Worm (Caenorhabditis elegans) whole organism, L2 larva: Measurements from ENCODE around the gene T28A11.19.

Experiments used
- C34F6.9 ChIP-seq: fragments of 150-350 bp; optimal IDR thresholded peaks from 2 replicates; lab custom pipeline; 2014; ENCODE audit warnings: missing biosample characterization, missing genetic modification characterization
- F13H6.1 ChIP-seq: sonication (generic microtip); optimal IDR thresholded peaks from 2 replicates; lab custom pipeline; 2016; ENCODE audit warnings: missing genetic modification characterization, missing compliant biosample characterization
- R02D3.7 ChIP-seq: fragments of 150-350 bp; optimal IDR thresholded peaks from 2 replicates; lab custom pipeline; 2014; ENCODE audit warnings: missing biosample characterization, missing genetic modification characterization
- Y55F3AM.14 ChIP-seq: fragments of 200-800 bp; sonication (Bioruptor generic); optimal IDR thresholded peaks from 2 replicates; lab custom pipeline; 2018; ENCODE audit warnings: mild to moderate bottlenecking, missing genetic modification characterization, missing compliant biosample characterization
- ZK546.5 ChIP-seq: sonication (generic microtip); optimal IDR thresholded peaks from 2 replicates; lab custom pipeline; 2017; ENCODE audit warnings: missing biosample characterization, missing genetic modification characterization
- alr-1 ChIP-seq: fragments of 150-350 bp; optimal IDR thresholded peaks from 2 replicates; lab custom pipeline; 2014; ENCODE audit warnings: missing biosample characterization, missing genetic modification characterization
- aly-2 ChIP-seq: fragments of 150-350 bp; optimal IDR thresholded peaks from 2 replicates; lab custom pipeline; 2014; ENCODE audit warnings: missing biosample characterization, missing genetic modification characterization
- ama-1 ChIP-seq: fragments of 150-350 bp; optimal IDR thresholded peaks from 2 replicates; lab custom pipeline; 2018; ENCODE audit warnings: inconsistent platforms
- blmp-1 ChIP-seq: sonication (generic microtip); optimal IDR thresholded peaks from 2 replicates; lab custom pipeline; 2017; ENCODE audit warnings: missing genetic modification characterization, mild to moderate bottlenecking, missing compliant biosample characterization, antibody characterized with exemption, moderate library complexity; ENCODE audit not compliant: insufficient read depth
- ceh-16 ChIP-seq: fragments of 150-350 bp; optimal IDR thresholded peaks from 2 replicates; lab custom pipeline; 2014; ENCODE audit warnings: missing biosample characterization, missing genetic modification characterization
- ceh-82 ChIP-seq: fragments of 150-350 bp; optimal IDR thresholded peaks from 2 replicates; lab custom pipeline; 2014; ENCODE audit warnings: missing biosample characterization, missing genetic modification characterization
- crh-2 ChIP-seq: sonication (generic microtip); optimal IDR thresholded peaks from 2 replicates; lab custom pipeline; 2017; ENCODE audit warnings: missing biosample characterization, missing genetic modification characterization
- dmd-4 ChIP-seq: sonication (generic microtip); optimal IDR thresholded peaks from 2 replicates; lab custom pipeline; 2017; ENCODE audit warnings: missing biosample characterization, missing genetic modification characterization
- egl-27 ChIP-seq: sonication (generic microtip); optimal IDR thresholded peaks from 3 replicates; lab custom pipeline; 2017; ENCODE audit warnings: missing biosample characterization, missing genetic modification reagents, missing genetic modification characterization
- elt-1 ChIP-seq: fragments of 150-350 bp; optimal IDR thresholded peaks from 2 replicates; lab custom pipeline; 2014; ENCODE audit warnings: missing biosample characterization, missing genetic modification characterization
- elt-3 ChIP-seq: sonication (generic microtip); optimal IDR thresholded peaks from 2 replicates; lab custom pipeline; 2017; ENCODE audit warnings: missing biosample characterization, missing genetic modification characterization
- fos-1 ChIP-seq: fragments of 150-350 bp; optimal IDR thresholded peaks from 2 replicates; lab custom pipeline; 2014; ENCODE audit warnings: missing biosample characterization, missing genetic modification characterization
- gmeb-1 ChIP-seq: fragments of 150-350 bp; optimal IDR thresholded peaks from 2 replicates; lab custom pipeline; 2014; ENCODE audit warnings: missing biosample characterization, missing genetic modification characterization
- lin-11 ChIP-seq: fragments of 150-350 bp; sonication (generic microtip); optimal IDR thresholded peaks from 2 replicates; lab custom pipeline; 2014; ENCODE audit warnings: missing biosample characterization, missing genetic modification characterization, inconsistent platforms, mixed read lengths
- lin-13 ChIP-seq: fragments of 150-350 bp; optimal IDR thresholded peaks from 2 replicates; lab custom pipeline; 2014; ENCODE audit warnings: missing biosample characterization, missing genetic modification reagents, missing genetic modification characterization
- lin-39 ChIP-seq: fragments of 150-350 bp; optimal IDR thresholded peaks from 2 replicates; lab custom pipeline; 2014; ENCODE audit warnings: missing biosample characterization, missing genetic modification reagents, missing genetic modification characterization
- lsy-2 ChIP-seq, 2 experiments: fragments of 150-350 bp in 1 of 2; sonication (generic microtip) in 1 of 2; optimal IDR thresholded peaks; 2 replicates each; lab custom pipeline; 2014 to 2017; ENCODE audit warnings: missing biosample characterization in 2 of 2, missing genetic modification characterization in 2 of 2
- mab-5 ChIP-seq: fragments of 150-350 bp; optimal IDR thresholded peaks from 2 replicates; lab custom pipeline; 2014; ENCODE audit warnings: missing biosample characterization, missing genetic modification characterization
- mbf-1 ChIP-seq: sonication (generic microtip); optimal IDR thresholded peaks from 2 replicates; lab custom pipeline; 2017; ENCODE audit warnings: missing biosample characterization, missing genetic modification characterization
- mdl-1 ChIP-seq, 2 experiments: fragments of 150-350 bp in 1 of 2; sonication (generic microtip) in 1 of 2; optimal IDR thresholded peaks; 2 replicates each; lab custom pipeline; 2017; ENCODE audit warnings: missing biosample characterization in 2 of 2, missing genetic modification characterization in 2 of 2
- nhr-10 ChIP-seq: sonication (generic microtip); optimal IDR thresholded peaks from 2 replicates; lab custom pipeline; 2017; ENCODE audit warnings: missing biosample characterization, missing genetic modification characterization
- nhr-11 ChIP-seq: fragments of 150-350 bp; optimal IDR thresholded peaks from 2 replicates; lab custom pipeline; 2014; ENCODE audit warnings: missing biosample characterization, missing genetic modification characterization
- nhr-12 ChIP-seq: fragments of 150-350 bp; optimal IDR thresholded peaks from 2 replicates; lab custom pipeline; 2014; ENCODE audit warnings: missing biosample characterization, missing genetic modification characterization
- nhr-129 ChIP-seq: fragments of 150-350 bp; optimal IDR thresholded peaks from 2 replicates; lab custom pipeline; 2014; ENCODE audit warnings: missing biosample characterization, missing genetic modification characterization
- nhr-21 ChIP-seq: fragments of 150-350 bp; optimal IDR thresholded peaks from 2 replicates; lab custom pipeline; 2014; ENCODE audit warnings: missing biosample characterization, missing genetic modification characterization
- nhr-23 ChIP-seq: fragments of 150-350 bp; optimal IDR thresholded peaks from 2 replicates; lab custom pipeline; 2014; ENCODE audit warnings: missing biosample characterization, missing genetic modification reagents, missing genetic modification characterization
- nhr-237 ChIP-seq: fragments of 150-350 bp; optimal IDR thresholded peaks from 2 replicates; lab custom pipeline; 2014; ENCODE audit warnings: missing biosample characterization, missing genetic modification characterization
- nhr-6 ChIP-seq: fragments of 150-350 bp; optimal IDR thresholded peaks from 2 replicates; lab custom pipeline; 2014; ENCODE audit warnings: missing biosample characterization, missing genetic modification characterization
- nhr-77 ChIP-seq: fragments of 150-350 bp; optimal IDR thresholded peaks from 2 replicates; lab custom pipeline; 2014; ENCODE audit warnings: missing biosample characterization, missing genetic modification characterization
- peb-1 ChIP-seq: fragments of 150-350 bp; optimal IDR thresholded peaks from 2 replicates; lab custom pipeline; 2014; ENCODE audit warnings: missing biosample characterization, missing genetic modification characterization
- sem-4 ChIP-seq: fragments of 150-350 bp; optimal IDR thresholded peaks from 2 replicates; lab custom pipeline; 2014; ENCODE audit warnings: missing biosample characterization, missing genetic modification reagents, missing genetic modification characterization
- skn-1 ChIP-seq: sonication (generic microtip); optimal IDR thresholded peaks from 2 replicates; lab custom pipeline; 2017; ENCODE audit warnings: missing biosample characterization, missing genetic modification characterization
- sma-3 ChIP-seq: sonication (generic microtip); optimal IDR thresholded peaks from 2 replicates; lab custom pipeline; 2016; ENCODE audit warnings: missing genetic modification reagents, missing genetic modification characterization, missing compliant biosample characterization
- sma-9 ChIP-seq, 2 experiments: fragments of 150-350 bp in 1 of 2; sonication (generic microtip) in 1 of 2; optimal IDR thresholded peaks; 2 replicates each; lab custom pipeline; 2014 to 2016; ENCODE audit warnings: missing genetic modification characterization in 2 of 2, mild to moderate bottlenecking in 1 of 2, missing biosample characterization in 1 of 2, missing compliant biosample characterization in 1 of 2, missing genetic modification reagents in 1 of 2, moderate library complexity in 1 of 2
- snpc-4 ChIP-seq: fragments of 150-350 bp; optimal IDR thresholded peaks from 2 replicates; lab custom pipeline; 2014; ENCODE audit warnings: missing biosample characterization, missing genetic modification characterization
- unc-39 ChIP-seq: fragments of 150-350 bp; optimal IDR thresholded peaks from 2 replicates; lab custom pipeline; 2014; ENCODE audit warnings: missing biosample characterization, missing genetic modification characterization
- unc-55 ChIP-seq: fragments of 150-350 bp; sonication (generic microtip); optimal IDR thresholded peaks from 3 replicates; lab custom pipeline; 2014; ENCODE audit warnings: missing biosample characterization, missing genetic modification reagents, missing genetic modification characterization
- unc-62 ChIP-seq: fragments of 150-350 bp; optimal IDR thresholded peaks from 2 replicates; lab custom pipeline; 2014; ENCODE audit warnings: missing biosample characterization, missing genetic modification reagents, missing genetic modification characterization
- zag-1 ChIP-seq: fragments of 150-350 bp; optimal IDR thresholded peaks from 2 replicates; lab custom pipeline; 2014; ENCODE audit warnings: missing biosample characterization, missing genetic modification characterization
- ztf-1 ChIP-seq: fragments of 200-800 bp; sonication (Bioruptor generic); conservative IDR thresholded peaks from 2 replicates; pipeline ENCODE4 v1.3.6; 2022; ENCODE audit warnings: missing genetic modification characterization, missing compliant biosample characterization
- ztf-11 ChIP-seq: sonication (generic microtip); optimal IDR thresholded peaks from 2 replicates; lab custom pipeline; 2017; ENCODE audit warnings: missing biosample characterization, missing genetic modification characterization

Gene T28A11.19

DNA sequence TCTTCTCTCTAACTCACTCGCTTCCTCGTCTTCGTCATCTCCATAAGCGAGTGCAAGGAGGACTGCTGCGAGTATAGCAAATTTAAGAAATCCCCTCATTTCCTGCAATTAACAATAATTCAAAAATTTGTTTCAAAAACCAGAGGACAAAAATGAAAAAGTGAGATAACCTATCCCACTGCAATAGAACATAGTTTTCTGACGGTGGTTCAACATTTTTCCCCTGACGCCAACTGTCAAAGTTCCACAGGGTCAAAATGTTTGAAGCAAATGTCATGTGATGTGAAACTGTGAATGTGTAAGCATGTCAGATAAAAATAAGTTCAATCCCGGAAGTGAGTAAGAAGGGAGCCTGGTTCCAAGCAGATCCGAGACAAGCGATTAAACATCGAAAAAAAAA is at the start of gene T28A11.19:
T28A11.19 (minus strand) TSS at position 108 of the 400 bp plus-strand sequence.
- TF ChIP-seq ZK546.5 (tag; lab: Kevin White, UChicago): no peak
- TF ChIP-seq sma-9 (GFP tag; optimal IDR thresholded peaks at IDR 0.05; lab: Kevin White, UChicago): peak; percentile 33
- no peak for TF ChIP-seq sma-9 (tag; optimal IDR thresholded peaks at IDR 0.05; lab: Kevin White, UChicago)

DNA sequence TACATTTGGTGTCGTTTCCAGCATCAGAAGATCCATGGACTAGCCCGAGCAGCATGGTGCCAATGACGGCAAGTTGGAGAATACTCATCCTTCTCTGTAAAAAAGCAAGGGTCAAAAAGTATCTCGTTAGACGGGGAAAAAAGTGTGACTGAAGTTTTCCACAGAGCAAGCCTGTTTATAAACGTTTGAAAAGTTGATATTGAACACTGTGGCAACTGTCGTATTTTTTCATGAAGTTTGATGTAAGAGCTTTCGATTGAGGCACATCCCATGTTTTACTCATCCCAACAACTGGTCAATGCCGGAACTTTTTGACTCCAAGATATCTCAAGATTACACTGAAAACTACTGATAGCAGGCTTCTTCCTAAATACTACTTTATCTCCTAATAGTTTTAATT is 49.7 kb upstream of the T28A11.19 start, which contains the start of gene F35F10.13:
F35F10.13 (minus strand) TSS at position 101 of the 400 bp plus-strand sequence.
- TF ChIP-seq zag-1 (tag; lab: Kevin White, UChicago): no peak
- TF ChIP-seq sem-4 (tag; lab: Kevin White, UChicago): no peak
- no peak for TF ChIP-seq lsy-2 (tag; optimal IDR thresholded peaks at IDR 0.05; lab: Kevin White, UChicago)
- TF ChIP-seq peb-1 (tag; lab: Kevin White, UChicago): no peak
- no peak for TF ChIP-seq nhr-12 (tag; lab: Kevin White, UChicago)
- no peak for TF ChIP-seq Y55F3AM.14 (GFP tag; lab: Kevin White, UChicago)
- TF ChIP-seq fos-1 (tag; lab: Kevin White, UChicago): no peak
- TF ChIP-seq lin-39: no peak
- TF ChIP-seq dmd-4: no peak
- no peak for TF ChIP-seq gmeb-1 (tag; lab: Kevin White, UChicago)
- TF ChIP-seq R02D3.7: no peak

DNA sequence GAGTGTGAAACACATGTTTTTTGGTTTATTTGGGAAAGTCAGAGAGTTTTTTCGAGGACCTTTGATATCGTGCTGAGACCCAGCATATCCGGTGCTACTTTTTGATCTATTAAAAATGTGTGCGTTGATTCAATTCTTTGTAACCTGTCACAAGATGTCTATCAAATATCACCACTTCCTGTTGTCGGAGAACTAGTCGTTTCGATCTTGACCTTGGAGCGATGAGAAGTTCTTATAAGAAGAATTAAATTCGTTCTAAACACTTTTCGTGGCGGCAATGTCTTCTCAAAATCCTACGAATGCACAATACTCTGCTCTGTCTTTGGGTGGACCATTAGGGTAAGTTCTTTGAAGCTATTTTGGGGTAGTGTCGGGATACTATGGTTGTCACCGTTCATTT is 46.8 kb upstream of the T28A11.19 start, which contains the start of gene F35F10.1:
F35F10.1 (plus strand) TSS at position 200 of the 400 bp plus-strand sequence.
- TF ChIP-seq sma-9 (GFP tag; optimal IDR thresholded peaks at IDR 0.05; lab: Kevin White, UChicago): peak; percentile 70
- TF ChIP-seq sma-9 (tag; optimal IDR thresholded peaks at IDR 0.05; lab: Kevin White, UChicago): no peak
- no peak for TF ChIP-seq R02D3.7

DNA sequence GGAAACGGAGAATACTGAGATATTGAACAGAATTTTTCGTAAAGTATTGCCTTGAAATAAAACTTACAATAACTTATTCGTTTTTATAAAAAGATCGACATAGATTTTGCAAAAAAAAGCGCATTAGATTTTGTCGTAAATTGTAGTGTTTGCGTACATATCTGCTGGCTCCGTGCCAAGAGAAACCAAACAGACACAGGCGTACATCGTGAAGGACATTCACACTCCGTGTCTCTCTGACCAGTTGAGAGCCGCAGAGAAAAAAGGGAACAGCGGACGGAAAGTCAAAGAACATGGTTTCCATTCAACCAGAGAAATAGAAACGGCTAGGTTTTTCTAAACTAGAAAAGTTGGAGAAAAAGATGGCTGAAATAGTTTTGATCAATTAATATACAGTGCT is 46.0 kb upstream of the T28A11.19 start, which contains the start of gene arrd-19:
arrd-19 (minus strand) TSS at position 209 of the 400 bp plus-strand sequence.
- TF ChIP-seq nhr-77 (tag; lab: Kevin White, UChicago) (no peak), sma-9 (GFP tag; optimal IDR thresholded peaks at IDR 0.05; lab: Kevin White, UChicago) (peak; percentile 98), sma-9 (tag; optimal IDR thresholded peaks at IDR 0.05; lab: Kevin White, UChicago) (no peak), unc-39 (no peak), dmd-4 (no peak), ZK546.5 (tag; lab: Kevin White, UChicago) (no peak), nhr-129 (tag; lab: Kevin White, UChicago) (peak; percentile 80), blmp-1 (tag; lab: Kevin White, UChicago) (peak; percentile 68), snpc-4 (tag; lab: Kevin White, UChicago) (peak; percentile 31), lin-13 (peak; percentile 76), mdl-1 (tag; optimal IDR thresholded peaks at IDR 0.05; lab: Kevin White, UChicago) (peak; percentile 58 to 65), nhr-12 (tag; lab: Kevin White, UChicago) (no peak), ama-1 (no peak), nhr-23 (tag; lab: Kevin White, UChicago) (no peak), unc-55 (GFP tag; lab: Kevin White, UChicago) (peak; percentile 69), mbf-1 (tag; lab: Kevin White, UChicago) (no peak), ceh-82 (tag; lab: Kevin White, UChicago) (no peak), lin-11 (tag; lab: Kevin White, UChicago) (peak; percentile 24), mab-5 (tag; lab: Kevin White, UChicago) (no peak), crh-2 (tag; lab: Kevin White, UChicago) (peak; percentile 80), nhr-11 (tag; lab: Kevin White, UChicago) (no peak), F13H6.1 (peak; percentile 91), Y55F3AM.14 (GFP tag; lab: Kevin White, UChicago) (no peak), fos-1 (tag; lab: Kevin White, UChicago) (peak; percentile 72), ztf-1 (GFP tag; lab: Robert Waterston, UW) (no peak), nhr-6 (tag; lab: Kevin White, UChicago) (peak; percentile 76), peb-1 (tag; lab: Kevin White, UChicago) (no peak), ceh-16 (no peak), zag-1 (tag; lab: Kevin White, UChicago) (peak; percentile 64), elt-3 (tag; lab: Kevin White, UChicago) (no peak), sem-4 (tag; lab: Kevin White, UChicago) (peak; percentile 64), aly-2 (tag; lab: Kevin White, UChicago) (no peak), gmeb-1 (tag; lab: Kevin White, UChicago) (peak; percentile 47), nhr-10 (tag; lab: Kevin White, UChicago) (no peak), alr-1 (tag; lab: Kevin White, UChicago) (no peak), unc-62 (GFP tag; lab: Kevin White, UChicago) (no peak), elt-1 (tag; lab: Kevin White, UChicago) (no peak), nhr-21 (tag; lab: Kevin White, UChicago) (peak; percentile 82), sma-3 (GFP tag; lab: Kevin White, UChicago) (peak; percentile 72), nhr-237 (tag; lab: Kevin White, UChicago) (no peak), egl-27 (tag; lab: Kevin White, UChicago) (peak; percentile 78), C34F6.9 (peak; percentile 91), lin-39 (no peak), ztf-11 (tag; lab: Kevin White, UChicago) (no peak), skn-1 (tag; lab: Kevin White, UChicago) (no peak)
